Fruit fly (Drosophila melanogaster) whole organism, embryonic: ENCODE measurements around the gene fan.

Experiments
- Blimp-1 ChIP-seq: fragments of 200-800 bp; sonication (Bioruptor generic); optimal IDR thresholded peaks from 3 replicates; lab custom pipeline; 2018; ENCODE audit warnings: missing biosample characterization, missing genetic modification characterization, mild to moderate bottlenecking, moderate library complexity, missing genetic modification reagents
- CG10321 ChIP-seq: fragments of 200-800 bp; sonication (Bioruptor generic); IDR thresholded peaks from 2 replicates; pipeline ENCODE4 v1.3.6; 2022; ENCODE audit warnings: missing biosample characterization, missing genetic modification characterization
- CG10462 ChIP-seq: fragments of 200-800 bp; sonication (Bioruptor generic); optimal IDR thresholded peaks from 2 replicates; lab custom pipeline; 2016; ENCODE audit warnings: missing biosample characterization, missing genetic modification characterization
- CG11398 ChIP-seq: fragments of 200-800 bp; sonication (Bioruptor generic); optimal IDR thresholded peaks from 2 replicates; lab custom pipeline; 2016; ENCODE audit warnings: missing biosample characterization, missing genetic modification characterization
- CG12155 ChIP-seq: fragments of 200-800 bp; sonication (Bioruptor generic); optimal IDR thresholded peaks from 3 replicates; lab custom pipeline; 2016; ENCODE audit warnings: missing biosample characterization, missing genetic modification characterization
- CG13287 ChIP-seq: fragments of 200-800 bp; sonication (Bioruptor generic); IDR thresholded peaks from 2 replicates; pipeline ENCODE4 v1.3.6; 2022; ENCODE audit warnings: missing biosample characterization, missing genetic modification characterization; ENCODE audit not compliant: partially characterized antibody
- CG18619 ChIP-seq: fragments of 200-800 bp; sonication (Bioruptor generic); optimal IDR thresholded peaks from 3 replicates; lab custom pipeline; 2017; ENCODE audit warnings: missing biosample characterization, mild to moderate bottlenecking, missing genetic modification characterization
- CG33557 ChIP-seq: fragments of 200-800 bp; sonication (Bioruptor generic); optimal IDR thresholded peaks from 2 replicates; lab custom pipeline; 2019; ENCODE audit warnings: missing biosample characterization, mild to moderate bottlenecking, missing genetic modification characterization, moderate library complexity
- CG4424 ChIP-seq: fragments of 200-800 bp; sonication (Bioruptor generic); optimal IDR thresholded peaks from 3 replicates; lab custom pipeline; 2016; ENCODE audit warnings: missing biosample characterization, missing genetic modification characterization
- CG4820 ChIP-seq: fragments of 200-800 bp; sonication (Bioruptor generic); optimal IDR thresholded peaks from 3 replicates; lab custom pipeline; 2016; ENCODE audit warnings: missing biosample characterization, missing genetic modification characterization
- CG9609 ChIP-seq: fragments of 200-800 bp; sonication (Bioruptor generic); optimal IDR thresholded peaks from 3 replicates; lab custom pipeline; 2016; ENCODE audit warnings: missing biosample characterization, missing genetic modification characterization
- D19A ChIP-seq: fragments of 200-800 bp; optimal IDR thresholded peaks from 3 replicates; lab custom pipeline; 2019; ENCODE audit warnings: missing biosample characterization, mild to moderate bottlenecking, missing genetic modification characterization, moderate library complexity
- Dref ChIP-seq: fragments of 200-800 bp; sonication (Bioruptor generic); IDR thresholded peaks from 2 replicates; pipeline ENCODE4 v1.3.6; 2022; ENCODE audit warnings: missing biosample characterization, missing genetic modification characterization
- Fer1 ChIP-seq: fragments of 200-800 bp; sonication (Bioruptor generic); optimal IDR thresholded peaks from 2 replicates; lab custom pipeline; 2017; ENCODE audit warnings: missing biosample characterization, mild to moderate bottlenecking, missing genetic modification characterization
- Hmx ChIP-seq: fragments of 200-800 bp; sonication (Bioruptor generic); optimal IDR thresholded peaks from 2 replicates; lab custom pipeline; 2016; ENCODE audit warnings: missing biosample characterization, missing genetic modification characterization
- Mad ChIP-seq: fragments of 200-800 bp; sonication (Bioruptor generic); optimal IDR thresholded peaks from 2 replicates; lab custom pipeline; 2016; ENCODE audit warnings: missing biosample characterization, missing genetic modification characterization
- Max ChIP-seq: fragments of 200-800 bp; sonication (Bioruptor generic); optimal IDR thresholded peaks from 2 replicates; lab custom pipeline; 2016; ENCODE audit warnings: missing biosample characterization, mild to moderate bottlenecking, missing genetic modification characterization
- Neu2 ChIP-seq: fragments of 200-800 bp; sonication (Bioruptor generic); optimal IDR thresholded peaks from 3 replicates; lab custom pipeline; 2016; ENCODE audit warnings: missing biosample characterization, missing genetic modification characterization, borderline replicate concordance
- Oaz ChIP-seq: fragments of 200-800 bp; sonication (Bioruptor generic); IDR thresholded peaks from 2 replicates; pipeline ENCODE4 v1.3.6; 2022; ENCODE audit warnings: missing biosample characterization, missing genetic modification characterization
- Opbp ChIP-seq: fragments of 200-800 bp; sonication (Bioruptor generic); IDR thresholded peaks from 3 replicates; pipeline ENCODE4 v1.3.6; 2022; ENCODE audit warnings: missing biosample characterization, missing genetic modification characterization; ENCODE audit not compliant: partially characterized antibody
- Ravus ChIP-seq: fragments of 200-800 bp; sonication (Bioruptor generic); IDR thresholded peaks from 2 replicates; pipeline ENCODE4 v1.3.6; 2022; ENCODE audit warnings: missing biosample characterization, missing genetic modification characterization
- Rx ChIP-seq: fragments of 200-800 bp; sonication (Bioruptor generic); IDR thresholded peaks from 2 replicates; pipeline ENCODE4 v1.3.6; 2022; ENCODE audit warnings: missing biosample characterization, missing genetic modification characterization
- Xrp1 ChIP-seq: fragments of 200-800 bp; sonication (Bioruptor generic); IDR thresholded peaks from 2 replicates; pipeline ENCODE4 v1.3.6; 2022; ENCODE audit warnings: missing biosample characterization, missing genetic modification characterization
- crp ChIP-seq, 2 experiments: fragments of 200-800 bp; sonication (Bioruptor generic); optimal IDR thresholded peaks; 2 replicates in 1 of 2; 3 replicates in 1 of 2; lab custom pipeline; 2017; ENCODE audit warnings: missing biosample characterization in 2 of 2, missing genetic modification characterization in 2 of 2, mild to moderate bottlenecking in 1 of 2, moderate library complexity in 1 of 2
- en ChIP-seq: fragments of 200-800 bp; sonication (Bioruptor generic); optimal IDR thresholded peaks from 2 replicates; lab custom pipeline; 2016; ENCODE audit warnings: missing biosample characterization, missing genetic modification characterization
- eve ChIP-seq, 2 experiments: fragments of >200 bp; optimal IDR thresholded peaks; 2 replicates each; lab custom pipeline; 2017; ENCODE audit warnings: missing biosample characterization in 2 of 2, missing genetic modification characterization in 2 of 2
- fd3F ChIP-seq: fragments of 200-800 bp; sonication (Bioruptor generic); optimal IDR thresholded peaks from 2 replicates; lab custom pipeline; 2018; ENCODE audit warnings: missing biosample characterization, mild to moderate bottlenecking, missing genetic modification characterization, moderate library complexity
- ftz-f1 ChIP-seq: fragments of 200-800 bp; sonication (Bioruptor generic); optimal IDR thresholded peaks from 2 replicates; lab custom pipeline; 2016; ENCODE audit warnings: missing biosample characterization, missing genetic modification characterization
- fu2 ChIP-seq: fragments of 200-800 bp; sonication (Bioruptor generic); optimal IDR thresholded peaks from 2 replicates; lab custom pipeline; 2016; ENCODE audit warnings: missing biosample characterization, missing genetic modification characterization
- gce ChIP-seq: fragments of 200-800 bp; sonication (Bioruptor generic); IDR thresholded peaks from 3 replicates; pipeline ENCODE4 v1.3.6; 2022; ENCODE audit warnings: missing biosample characterization, missing genetic modification characterization
- h ChIP-seq: fragments of >200 bp; optimal IDR thresholded peaks from 2 replicates; lab custom pipeline; 2017
- inv ChIP-seq: fragments of 200-800 bp; sonication (Bioruptor generic); IDR thresholded peaks from 2 replicates; pipeline ENCODE4 v1.3.6; 2022; ENCODE audit warnings: missing biosample characterization, missing genetic modification characterization; ENCODE audit not compliant: partially characterized antibody
- ken ChIP-seq: fragments of 200-800 bp; sonication (Bioruptor generic); IDR thresholded peaks from 3 replicates; pipeline ENCODE4 v1.3.6; 2022; ENCODE audit warnings: missing biosample characterization, missing genetic modification characterization
- lbe ChIP-seq: fragments of 200-800 bp; sonication (Bioruptor generic); optimal IDR thresholded peaks from 2 replicates; lab custom pipeline; 2016; ENCODE audit warnings: missing biosample characterization, mild to moderate bottlenecking, missing genetic modification characterization
- lilli ChIP-seq: fragments of 200-800 bp; sonication (Bioruptor generic); optimal IDR thresholded peaks from 3 replicates; lab custom pipeline; 2016; ENCODE audit warnings: missing biosample characterization, missing genetic modification characterization
- mam ChIP-seq: fragments of 200-800 bp; sonication (Bioruptor generic); optimal IDR thresholded peaks from 3 replicates; lab custom pipeline; 2016; ENCODE audit warnings: missing biosample characterization, missing genetic modification characterization
- mirr ChIP-seq: fragments of 200-800 bp; sonication (Bioruptor generic); optimal IDR thresholded peaks from 3 replicates; lab custom pipeline; 2018; ENCODE audit warnings: missing biosample characterization, mild to moderate bottlenecking, missing genetic modification characterization
- odd ChIP-seq: fragments of 200-800 bp; sonication (Bioruptor generic); optimal IDR thresholded peaks from 2 replicates; lab custom pipeline; 2017; ENCODE audit warnings: missing biosample characterization, mild to moderate bottlenecking, missing genetic modification characterization
- pan ChIP-seq, 4 experiments: fragments of >200 bp in 3 of 4; fragments of 200-800 bp in 1 of 4; sonication (Bioruptor generic) in 1 of 4; optimal IDR thresholded peaks in 3 of 4; IDR thresholded peaks in 1 of 4; 2 replicates each; pipeline versions ENCODE4 v1.3.6 to Lab custom; 2017 to 2022; ENCODE audit warnings: missing biosample characterization in 2 of 4, missing genetic modification characterization in 2 of 4, mixed read lengths in 1 of 4
- pfk ChIP-seq: fragments of 200-800 bp; sonication (Bioruptor generic); optimal IDR thresholded peaks from 2 replicates; lab custom pipeline; 2018; ENCODE audit warnings: missing biosample characterization, mild to moderate bottlenecking, missing genetic modification characterization, moderate library complexity
- pita ChIP-seq: fragments of 200-800 bp; sonication (Bioruptor generic); optimal IDR thresholded peaks from 2 replicates; lab custom pipeline; 2017; ENCODE audit warnings: missing biosample characterization, mild to moderate bottlenecking, missing genetic modification characterization
- row ChIP-seq: fragments of 200-800 bp; sonication (Bioruptor generic); IDR thresholded peaks from 3 replicates; pipeline ENCODE4 v1.3.6; 2022; ENCODE audit warnings: missing biosample characterization, missing genetic modification characterization
- run ChIP-seq: fragments of 200-800 bp; sonication (Bioruptor generic); optimal IDR thresholded peaks from 3 replicates; lab custom pipeline; 2018; ENCODE audit warnings: missing biosample characterization, mild to moderate bottlenecking, missing genetic modification characterization
- schlank ChIP-seq: fragments of 200-800 bp; sonication (Bioruptor generic); optimal IDR thresholded peaks from 2 replicates; lab custom pipeline; 2018; ENCODE audit warnings: missing biosample characterization, mild to moderate bottlenecking, missing genetic modification characterization
- seq ChIP-seq: fragments of 200-800 bp; sonication (Bioruptor generic); IDR thresholded peaks from 2 replicates; pipeline ENCODE4 v1.3.6; 2022; ENCODE audit warnings: missing biosample characterization, missing genetic modification characterization
- sisA ChIP-seq: fragments of 200-800 bp; sonication (Bioruptor generic); IDR thresholded peaks from 2 replicates; pipeline ENCODE4 v1.3.6; 2022; ENCODE audit warnings: missing biosample characterization, missing genetic modification characterization
- sr ChIP-seq: fragments of 200-800 bp; sonication (Bioruptor generic); IDR thresholded peaks from 3 replicates; pipeline ENCODE4 v1.3.6; 2022; ENCODE audit warnings: missing biosample characterization, missing genetic modification characterization
- tx ChIP-seq: fragments of 200-800 bp; sonication (Bioruptor generic); optimal IDR thresholded peaks from 2 replicates; lab custom pipeline; 2016; ENCODE audit warnings: missing biosample characterization, missing genetic modification characterization
- unpg ChIP-seq: fragments of 200-800 bp; sonication (Bioruptor generic); optimal IDR thresholded peaks from 3 replicates; lab custom pipeline; 2018; ENCODE audit warnings: missing biosample characterization, mild to moderate bottlenecking, missing genetic modification characterization, moderate library complexity
- z ChIP-seq: fragments of 200-800 bp; sonication (Bioruptor generic); IDR thresholded peaks from 3 replicates; pipeline ENCODE4 v1.3.6; 2022; ENCODE audit warnings: missing biosample characterization, missing genetic modification characterization

fan gene

DNA sequence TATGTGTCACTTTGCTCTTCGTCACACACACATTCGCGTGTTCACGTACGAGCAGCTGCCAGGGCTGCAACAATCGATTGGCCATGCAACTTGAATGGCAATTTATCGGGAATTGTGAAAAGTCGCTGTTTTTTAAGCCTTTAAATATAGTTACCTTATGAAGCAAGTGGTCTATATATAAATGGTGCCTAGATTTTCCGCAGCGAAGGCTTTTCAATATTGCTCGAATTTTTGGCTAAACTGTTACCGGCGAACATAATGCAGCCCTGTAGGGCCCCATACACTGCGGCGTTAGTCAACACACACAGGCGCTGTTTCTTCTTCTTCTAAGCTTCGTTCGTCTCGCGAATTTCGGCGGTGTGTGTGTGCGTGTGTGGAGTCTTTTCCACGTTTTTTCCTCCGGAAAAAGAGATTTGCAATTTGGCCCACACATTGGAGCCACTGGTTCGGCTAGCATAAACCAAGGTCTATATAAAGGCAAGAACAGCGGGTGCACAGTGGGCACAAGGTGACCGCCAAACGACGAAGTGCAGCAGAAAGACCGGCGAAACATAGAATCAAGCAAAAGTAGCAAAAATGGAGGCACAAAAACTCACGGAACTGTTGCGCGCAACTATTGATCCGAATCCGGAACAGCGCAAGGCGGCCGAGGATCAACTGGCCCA is 7.1 kb downstream of the fan start, which contains the start of the genes Arp3 and msk (continued):
- peak; percentile 69 for TF ChIP-seq Rx (GFP tag; lab: Robert Waterston, UW)
- peak; percentile 92 for TF ChIP-seq fu2 (GFP tag; lab: Kevin White, UChicago)
- peak; percentile 67 for TF ChIP-seq CG11398
- peak; percentile 87 for TF ChIP-seq row (GFP tag; lab: Robert Waterston, UW)
- no peak for TF ChIP-seq inv (GFP tag; lab: Robert Waterston, UW)
- no peak for TF ChIP-seq D19A (tag; lab: Kevin White, UChicago)
- peak; percentile 65 for TF ChIP-seq Dref (GFP tag; lab: Robert Waterston, UW)
- peak; percentile 94 for TF ChIP-seq lilli (GFP tag; lab: Kevin White, UChicago)
- no peak for TF ChIP-seq Blimp-1 (GFP tag; lab: Kevin White, UChicago)
- peak; percentile 72 for TF ChIP-seq Neu2 (GFP tag; lab: Kevin White, UChicago)
- TF ChIP-seq h = no peak
- no peak for TF ChIP-seq CG10321 (GFP tag; lab: Robert Waterston, UW)
- peak; percentile 86 for TF ChIP-seq CG4424 (GFP tag; lab: Kevin White, UChicago)
- TF ChIP-seq Mad (GFP tag; lab: Kevin White, UChicago) = peak; percentile 88
- peak; percentile 90 for TF ChIP-seq Max
- TF ChIP-seq gce (GFP tag; lab: Robert Waterston, UW) = 0 out of 3 replicates have a peak, but pooled peaks have one; percentile 17
- TF ChIP-seq Ravus (GFP tag; lab: Robert Waterston, UW) = no peak; the same call in 1 of the 2 replicates
- no peak for TF ChIP-seq run
- peak; percentile 86 for TF ChIP-seq CG12155 (GFP tag; lab: Kevin White, UChicago)
- TF ChIP-seq pita (GFP tag; lab: Kevin White, UChicago) = no peak
- TF ChIP-seq pan (optimal IDR thresholded peaks at IDR 0.05; lab: Kevin White, UChicago) = no peak
- peak in 1 of 2 experiments; percentile 54 for TF ChIP-seq pan (GFP tag; optimal IDR thresholded peaks at IDR 0.05 in 1 of 2, IDR thresholded peaks at IDR 0.05 in 1 of 2)
- peak; percentile 91 for TF ChIP-seq tx (GFP tag; lab: Kevin White, UChicago)
- no peak; the same call in 2 of the 3 replicates for TF ChIP-seq sr (GFP tag; lab: Robert Waterston, UW)
- peak; percentile 84 for TF ChIP-seq sisA (GFP tag; lab: Robert Waterston, UW)
- peak; percentile 84 for TF ChIP-seq CG4820 (GFP tag; lab: Kevin White, UChicago)
- peak; percentile 72 for TF ChIP-seq CG18619
- TF ChIP-seq z (GFP tag; lab: Robert Waterston, UW) = no peak
- TF ChIP-seq eve (GFP tag; optimal IDR thresholded peaks at IDR 0.05; lab: Kevin White, UChicago) = peak in 1 of 2 experiments; percentile 68
- peak; percentile 38 for TF ChIP-seq lbe
- no peak for TF ChIP-seq Hmx (GFP tag; lab: Kevin White, UChicago)
- peak; percentile 71 for TF ChIP-seq Xrp1
- peak; percentile 35 for TF ChIP-seq fd3F (GFP tag; lab: Kevin White, UChicago)
- no peak for TF ChIP-seq odd (GFP tag; lab: Kevin White, UChicago)
- no peak for TF ChIP-seq CG10462 (GFP tag; lab: Kevin White, UChicago)
- TF ChIP-seq Opbp (GFP tag; lab: Robert Waterston, UW) = no peak
- TF ChIP-seq CG33557 (GFP tag; lab: Kevin White, UChicago) = peak; percentile 56
- peak; percentile 68 for TF ChIP-seq CG13287 (GFP tag; lab: Robert Waterston, UW)
- peak in 1 of 2 experiments; percentile 74 for TF ChIP-seq crp (GFP tag; optimal IDR thresholded peaks at IDR 0.05; lab: Kevin White, UChicago)
- TF ChIP-seq unpg = peak; percentile 69
- TF ChIP-seq CG9609 = peak; percentile 88
- TF ChIP-seq ken (GFP tag; lab: Robert Waterston, UW) = peak; percentile 80
- peak; percentile 68 for TF ChIP-seq en (GFP tag; lab: Kevin White, UChicago)
- peak; percentile 84 for TF ChIP-seq Fer1 (GFP tag; lab: Kevin White, UChicago)
- TF ChIP-seq pfk = peak; percentile 9
- TF ChIP-seq schlank (tag; lab: Kevin White, UChicago) = peak; percentile 49
- TF ChIP-seq ftz-f1 (GFP tag; lab: Kevin White, UChicago) = peak; percentile 69
- TF ChIP-seq mirr (GFP tag; lab: Kevin White, UChicago) = peak; percentile 81
- peak; percentile 95 for TF ChIP-seq mam (GFP tag; lab: Kevin White, UChicago)
- no peak for TF ChIP-seq seq
- TF ChIP-seq Oaz (GFP tag; lab: Robert Waterston, UW) = 0 out of 2 replicates have a peak, but pooled peaks have one; percentile 37
